Worm (Caenorhabditis elegans) whole organism, mixed stage, embryonic: ENCODE results near the gene dnj-5.

Source experiments
- M03D4.4 ChIP-seq: sonication (generic microtip); optimal IDR thresholded peaks from 2 replicates; lab custom pipeline; 2017; ENCODE audit warnings: mild to moderate bottlenecking, missing genetic modification characterization, missing compliant biosample characterization
- bed-3 ChIP-seq: fragments of 200-800 bp; sonication (Bioruptor generic); optimal IDR thresholded peaks from 3 replicates; lab custom pipeline; 2018; ENCODE audit warnings: mild to moderate bottlenecking, missing genetic modification characterization, moderate library complexity, missing compliant biosample characterization
- blmp-1 ChIP-seq: fragments of 150-350 bp; optimal IDR thresholded peaks from 2 replicates; lab custom pipeline; 2014; ENCODE audit warnings: missing biosample characterization, missing genetic modification characterization
- ceh-39 ChIP-seq: fragments of 150-350 bp; optimal IDR thresholded peaks from 2 replicates; lab custom pipeline; 2014; ENCODE audit warnings: missing biosample characterization, missing genetic modification characterization
- ceh-43 ChIP-seq: fragments of 200-800 bp; sonication (Bioruptor generic); optimal IDR thresholded peaks from 2 replicates; lab custom pipeline; 2018; ENCODE audit warnings: mild to moderate bottlenecking, missing genetic modification characterization, moderate library complexity, missing compliant biosample characterization
- ces-1 ChIP-seq: fragments of 150-350 bp; optimal IDR thresholded peaks from 2 replicates; lab custom pipeline; 2014; ENCODE audit warnings: missing biosample characterization, missing genetic modification reagents, missing genetic modification characterization
- cnd-1 ChIP-seq: fragments of 200-800 bp; sonication (Bioruptor generic); optimal IDR thresholded peaks from 2 replicates; lab custom pipeline; 2018; ENCODE audit warnings: mild to moderate bottlenecking, missing genetic modification characterization, missing compliant biosample characterization
- drap-1 ChIP-seq: fragments of 200-800 bp; sonication (Bioruptor generic); optimal IDR thresholded peaks from 3 replicates; lab custom pipeline; 2018; ENCODE audit warnings: mild to moderate bottlenecking, missing genetic modification characterization, missing compliant biosample characterization
- elt-1 ChIP-seq: sonication (generic microtip); optimal IDR thresholded peaks from 2 replicates; lab custom pipeline; 2017; ENCODE audit warnings: missing genetic modification characterization, mild to moderate bottlenecking, missing compliant biosample characterization, antibody characterized with exemption, moderate library complexity, borderline replicate concordance; ENCODE audit not compliant: insufficient read depth
- elt-3 ChIP-seq: fragments of 150-350 bp; optimal IDR thresholded peaks from 2 replicates; lab custom pipeline; 2014; ENCODE audit warnings: missing biosample characterization, missing genetic modification characterization
- flh-1 ChIP-seq: fragments of 200-800 bp; sonication (Bioruptor generic); optimal IDR thresholded peaks from 2 replicates; lab custom pipeline; 2018; ENCODE audit warnings: mild to moderate bottlenecking, missing genetic modification characterization, moderate library complexity, missing compliant biosample characterization
- ham-2 ChIP-seq: fragments of 200-800 bp; sonication (Bioruptor generic); optimal IDR thresholded peaks from 2 replicates; lab custom pipeline; 2018; ENCODE audit warnings: mild to moderate bottlenecking, missing genetic modification characterization, missing compliant biosample characterization
- hlh-1 ChIP-seq: fragments of 150-350 bp; optimal IDR thresholded peaks from 2 replicates; lab custom pipeline; 2014; ENCODE audit warnings: missing biosample characterization, missing genetic modification reagents, missing genetic modification characterization
- lin-13 ChIP-seq: fragments of 150-350 bp; optimal IDR thresholded peaks from 2 replicates; lab custom pipeline; 2014; ENCODE audit warnings: missing biosample characterization, missing genetic modification characterization
- lsy-2 ChIP-seq: fragments of 150-350 bp; optimal IDR thresholded peaks from 2 replicates; lab custom pipeline; 2014; ENCODE audit warnings: missing biosample characterization, missing genetic modification characterization
- mab-5 ChIP-seq: fragments of 150-350 bp; optimal IDR thresholded peaks from 2 replicates; lab custom pipeline; 2014; ENCODE audit warnings: missing biosample characterization, missing genetic modification characterization
- mep-1 ChIP-seq: fragments of 150-350 bp; optimal IDR thresholded peaks from 2 replicates; lab custom pipeline; 2017; ENCODE audit warnings: missing biosample characterization, missing genetic modification reagents, missing genetic modification characterization, inconsistent platforms
- mls-2 ChIP-seq: sonication (generic microtip); optimal IDR thresholded peaks from 2 replicates; lab custom pipeline; 2016; ENCODE audit warnings: mild to moderate bottlenecking, missing genetic modification characterization, moderate library complexity, missing compliant biosample characterization
- nhr-12 ChIP-seq: fragments of 150-350 bp; optimal IDR thresholded peaks from 2 replicates; lab custom pipeline; 2014; ENCODE audit warnings: missing biosample characterization, missing genetic modification characterization
- nhr-2 ChIP-seq: fragments of 150-350 bp; optimal IDR thresholded peaks from 2 replicates; lab custom pipeline; 2014; ENCODE audit warnings: missing biosample characterization, missing genetic modification characterization
- nhr-237 ChIP-seq: fragments of 150-350 bp; optimal IDR thresholded peaks from 2 replicates; lab custom pipeline; 2014; ENCODE audit warnings: missing biosample characterization, missing genetic modification characterization
- nhr-28 ChIP-seq: fragments of 150-350 bp; optimal IDR thresholded peaks from 2 replicates; lab custom pipeline; 2014; ENCODE audit warnings: missing biosample characterization, missing genetic modification characterization
- nhr-76 ChIP-seq: sonication (generic microtip); optimal IDR thresholded peaks from 2 replicates; lab custom pipeline; 2017; ENCODE audit warnings: missing biosample characterization, missing genetic modification characterization
- pha-4 ChIP-seq: fragments of 150-350 bp; optimal IDR thresholded peaks from 2 replicates; lab custom pipeline; 2018; ENCODE audit warnings: missing biosample characterization, missing genetic modification reagents, missing genetic modification characterization
- sem-2 ChIP-seq: fragments of 200-800 bp; sonication (Bioruptor generic); optimal IDR thresholded peaks from 2 replicates; lab custom pipeline; 2018; ENCODE audit warnings: mild to moderate bottlenecking, missing genetic modification characterization, missing compliant biosample characterization
- snpc-4 ChIP-seq: fragments of 150-350 bp; optimal IDR thresholded peaks from 2 replicates; lab custom pipeline; 2014; ENCODE audit warnings: missing biosample characterization, missing genetic modification characterization
- sptf-1 ChIP-seq: sonication (generic microtip); optimal IDR thresholded peaks from 2 replicates; lab custom pipeline; 2017; ENCODE audit warnings: mild to moderate bottlenecking, missing genetic modification characterization, moderate library complexity, missing compliant biosample characterization
- tbx-8 ChIP-seq: fragments of 200-800 bp; sonication (Bioruptor generic); optimal IDR thresholded peaks from 2 replicates; lab custom pipeline; 2018; ENCODE audit warnings: mild to moderate bottlenecking, missing genetic modification characterization, moderate library complexity, missing compliant biosample characterization
- unc-120 ChIP-seq: sonication (generic microtip); optimal IDR thresholded peaks from 2 replicates; lab custom pipeline; 2017; ENCODE audit warnings: missing genetic modification characterization, missing compliant biosample characterization; ENCODE audit not compliant: poor library complexity, severe bottlenecking
- unc-62 ChIP-seq: fragments of 150-350 bp; optimal IDR thresholded peaks from 2 replicates; lab custom pipeline; 2014; ENCODE audit warnings: missing biosample characterization, missing genetic modification reagents, missing genetic modification characterization
- zip-8 ChIP-seq: fragments of 150-350 bp; optimal IDR thresholded peaks from 2 replicates; lab custom pipeline; 2014; ENCODE audit warnings: missing biosample characterization, missing genetic modification characterization
- ztf-11 ChIP-seq: fragments of 150-350 bp; optimal IDR thresholded peaks from 2 replicates; lab custom pipeline; 2014; ENCODE audit warnings: missing biosample characterization, missing genetic modification characterization

Gene dnj-5

ce11 chrII:6830923-6831322, 27.2 kb downstream of the dnj-5 start:
- TF ChIP-seq M03D4.4 (tag; lab: Kevin White, UChicago) = no peak
- TF ChIP-seq cnd-1 = peak; percentile 62
- TF ChIP-seq ceh-39 = no peak
- no peak for TF ChIP-seq blmp-1
- TF ChIP-seq unc-120 (tag; lab: Kevin White, UChicago) = no peak
- TF ChIP-seq ztf-11 (tag; lab: Kevin White, UChicago) = peak; percentile 7
- no peak for TF ChIP-seq ceh-43 (GFP tag; lab: Kevin White, UChicago)
- TF ChIP-seq elt-1 = no peak
- peak; percentile 29 for TF ChIP-seq mls-2 (tag; lab: Kevin White, UChicago)
- TF ChIP-seq tbx-8 (GFP tag; lab: Kevin White, UChicago) = no peak
- TF ChIP-seq zip-8 (tag; lab: Kevin White, UChicago) = no peak
- no peak for TF ChIP-seq sem-2 (GFP tag; lab: Kevin White, UChicago)
- no peak for TF ChIP-seq unc-62 (GFP tag; lab: Kevin White, UChicago)
- TF ChIP-seq nhr-2 (tag; lab: Kevin White, UChicago) = peak; percentile 64
- TF ChIP-seq lin-13 (tag; lab: Kevin White, UChicago) = no peak
- TF ChIP-seq bed-3 (GFP tag; lab: Kevin White, UChicago) = no peak
- TF ChIP-seq nhr-28 (tag; lab: Kevin White, UChicago) = no peak
- TF ChIP-seq flh-1 (GFP tag; lab: Kevin White, UChicago) = no peak
- peak; percentile 72 for TF ChIP-seq ham-2 (GFP tag; lab: Kevin White, UChicago)
- TF ChIP-seq snpc-4 (tag; lab: Kevin White, UChicago) = no peak
- TF ChIP-seq hlh-1 = no peak
- peak; percentile 35 for TF ChIP-seq mep-1 (tag; lab: Kevin White, UChicago)
- TF ChIP-seq elt-3 = no peak
- no peak for TF ChIP-seq nhr-12 (tag; lab: Kevin White, UChicago)

ce11 chrII:6830012-6830411, 28.1 kb downstream of the dnj-5 start:
- TF ChIP-seq unc-62 (GFP tag; lab: Kevin White, UChicago) = peak; percentile 32
- no peak for TF ChIP-seq ces-1 (GFP tag; lab: Kevin White, UChicago)
- no peak for TF ChIP-seq bed-3 (GFP tag; lab: Kevin White, UChicago)
- no peak for TF ChIP-seq mep-1 (tag; lab: Kevin White, UChicago)
- no peak for TF ChIP-seq unc-120 (tag; lab: Kevin White, UChicago)
- no peak for TF ChIP-seq nhr-76
- TF ChIP-seq M03D4.4 (tag; lab: Kevin White, UChicago) = no peak

- TF ChIP-seq nhr-76 (no peak), ceh-43 (GFP tag; lab: Kevin White, UChicago) (no peak), mls-2 (tag; lab: Kevin White, UChicago) (no peak), M03D4.4 (tag; lab: Kevin White, UChicago) (no peak), nhr-237 (tag; lab: Kevin White, UChicago) (no peak), flh-1 (GFP tag; lab: Kevin White, UChicago) (no peak), sptf-1 (tag; lab: Kevin White, UChicago) (no peak), drap-1 (GFP tag; lab: Kevin White, UChicago) (no peak), nhr-28 (tag; lab: Kevin White, UChicago) (no peak), mab-5 (tag; lab: Kevin White, UChicago) (no peak), snpc-4 (tag; lab: Kevin White, UChicago) (no peak), unc-120 (tag; lab: Kevin White, UChicago) (no peak), zip-8 (tag; lab: Kevin White, UChicago) (no peak), sem-2 (GFP tag; lab: Kevin White, UChicago) (no peak), pha-4 (tag; lab: Kevin White, UChicago) (peak; percentile 30), ces-1 (GFP tag; lab: Kevin White, UChicago) (peak; percentile 55), ham-2 (GFP tag; lab: Kevin White, UChicago) (peak; percentile 64), nhr-2 (tag; lab: Kevin White, UChicago) (no peak), elt-1 (peak; percentile 11), ztf-11 (tag; lab: Kevin White, UChicago) (no peak), lsy-2 (no peak), elt-3 (no peak), mep-1 (tag; lab: Kevin White, UChicago) (no peak), blmp-1 (peak; percentile 84), cnd-1 (no peak), unc-62 (GFP tag; lab: Kevin White, UChicago) (peak; percentile 87), ceh-39 (no peak)
- TF ChIP-seq, all 35 proteins: peak for 6
Measured at ce11 chrII:6829108-6829507, 29.0 kb downstream of the dnj-5 start.
